Fruit fly (Drosophila melanogaster) whole organism, wandering third instar larva: ENCODE results near the gene Paris.
A peak's percentile ranks its signal among the peaks of the same experiment; 100 is the strongest.

Experiments
- Abd-B ChIP-seq: fragments of >200 bp; optimal IDR thresholded peaks from 2 replicates; lab custom pipeline; 2017; ENCODE audit warnings: missing biosample characterization, missing genetic modification characterization
- CG9705 ChIP-seq: fragments of 200-800 bp; sonication (Bioruptor generic); optimal IDR thresholded peaks from 2 replicates; lab custom pipeline; 2018; ENCODE audit warnings: missing biosample characterization, mild to moderate bottlenecking, missing genetic modification characterization
- CrebA ChIP-seq: fragments of 200-800 bp; sonication (Bioruptor generic); optimal IDR thresholded peaks from 2 replicates; lab custom pipeline; 2016; ENCODE audit warnings: missing biosample characterization, mild to moderate bottlenecking, missing genetic modification characterization, borderline replicate concordance
- Dif ChIP-seq: fragments of 200-275, 200-300 bp; sonication (Bioruptor generic); optimal IDR thresholded peaks from 2 replicates; lab custom pipeline; 2018; ENCODE audit warnings: missing biosample characterization, missing genetic modification characterization; ENCODE audit not compliant: partially characterized antibody
- GATAd ChIP-seq: sonication (Bioruptor generic); optimal IDR thresholded peaks from 2 replicates; lab custom pipeline; 2016; ENCODE audit warnings: missing biosample characterization, missing genetic modification characterization
- HLH106 ChIP-seq: fragments of 200-800 bp; optimal IDR thresholded peaks from 3 replicates; lab custom pipeline; 2019; ENCODE audit warnings: missing biosample characterization, mild to moderate bottlenecking, missing genetic modification characterization, moderate library complexity
- Hnf4 ChIP-seq: fragments of 200-800 bp; sonication (Bioruptor generic); optimal IDR thresholded peaks from 2 replicates; lab custom pipeline; 2016; ENCODE audit warnings: missing biosample characterization, mild to moderate bottlenecking, missing genetic modification characterization
- Hr78 ChIP-seq: fragments of >200 bp; optimal IDR thresholded peaks from 2 replicates; lab custom pipeline; 2017; ENCODE audit warnings: missing biosample characterization, missing genetic modification characterization
- Jra ChIP-seq: sonication (Bioruptor generic); optimal IDR thresholded peaks from 2 replicates; lab custom pipeline; 2016; ENCODE audit warnings: missing biosample characterization, missing genetic modification characterization
- Mio ChIP-seq: sonication (Bioruptor generic); optimal IDR thresholded peaks from 2 replicates; lab custom pipeline; 2016; ENCODE audit warnings: missing biosample characterization, missing genetic modification characterization
- Myc ChIP-seq: fragments of >200 bp; optimal IDR thresholded peaks from 2 replicates; lab custom pipeline; 2017
- N ChIP-seq: fragments of >200 bp; optimal IDR thresholded peaks from 2 replicates; lab custom pipeline; 2018; ENCODE audit warnings: missing biosample characterization, missing external identifiers, missing genetic modification characterization
- OdsH ChIP-seq: fragments of 200-800 bp; sonication (Bioruptor generic); optimal IDR thresholded peaks from 2 replicates; lab custom pipeline; 2016; ENCODE audit warnings: missing biosample characterization, mild to moderate bottlenecking, missing genetic modification characterization
- Rel ChIP-seq, 2 experiments: fragments of 200-800 bp; sonication (Bioruptor generic) in 1 of 2; optimal IDR thresholded peaks; 2 replicates in 1 of 2; 3 replicates in 1 of 2; lab custom pipeline; 2016 to 2019; ENCODE audit warnings: mild to moderate bottlenecking in 2 of 2, missing biosample characterization in 2 of 2, missing genetic modification characterization in 2 of 2, moderate library complexity in 1 of 2
- Sp1 ChIP-seq: fragments of 200-800 bp; sonication (Bioruptor generic); optimal IDR thresholded peaks from 3 replicates; lab custom pipeline; 2019; ENCODE audit warnings: missing biosample characterization, mild to moderate bottlenecking, missing genetic modification characterization, moderate library complexity
- br ChIP-seq: fragments of 200-800 bp; sonication (Bioruptor generic); optimal IDR thresholded peaks from 2 replicates; lab custom pipeline; 2016; ENCODE audit warnings: missing biosample characterization, missing genetic modification characterization
- brk ChIP-seq: fragments of 200-800 bp; sonication (Bioruptor generic); optimal IDR thresholded peaks from 2 replicates; lab custom pipeline; 2016; ENCODE audit warnings: missing biosample characterization, mild to moderate bottlenecking, missing genetic modification characterization
- dl ChIP-seq, 2 experiments: fragments of 175-275, 200-275 bp in 1 of 2; fragments of 200-275 bp in 1 of 2; sonication (Bioruptor generic); optimal IDR thresholded peaks; lab custom pipeline; 2018; ENCODE audit warnings: mild to moderate bottlenecking in 2 of 2, missing biosample characterization in 2 of 2, missing genetic modification characterization in 2 of 2, moderate library complexity in 2 of 2; ENCODE audit not compliant: partially characterized antibody in 2 of 2, insufficient read depth in 1 of 2
- dmrt93B ChIP-seq: fragments of 200-800 bp; sonication (Bioruptor generic); optimal IDR thresholded peaks from 2 replicates; lab custom pipeline; 2018; ENCODE audit warnings: missing biosample characterization, mild to moderate bottlenecking, missing genetic modification characterization
- dsf ChIP-seq: sonication (Bioruptor generic); optimal IDR thresholded peaks from 2 replicates; lab custom pipeline; 2016; ENCODE audit warnings: missing biosample characterization, missing genetic modification characterization, borderline replicate concordance
- ey ChIP-seq: fragments of 200-800 bp; sonication (Bioruptor generic); optimal IDR thresholded peaks from 2 replicates; lab custom pipeline; 2016; ENCODE audit warnings: missing biosample characterization, missing genetic modification characterization
- foxo ChIP-seq, 2 experiments: fragments of 200-800 bp; sonication (Bioruptor generic); optimal IDR thresholded peaks; 2 replicates in 1 of 2; 3 replicates in 1 of 2; lab custom pipeline; 2016 to 2017; ENCODE audit warnings: missing biosample characterization in 2 of 2, missing genetic modification characterization in 2 of 2
- fru ChIP-seq: fragments of 200-800 bp; sonication (Bioruptor generic); optimal IDR thresholded peaks from 3 replicates; lab custom pipeline; 2016; ENCODE audit warnings: missing biosample characterization, mild to moderate bottlenecking, missing genetic modification characterization
- h ChIP-seq: fragments of 200-800 bp; sonication (Bioruptor generic); optimal IDR thresholded peaks from 3 replicates; lab custom pipeline; 2016; ENCODE audit warnings: missing biosample characterization, mild to moderate bottlenecking, missing genetic modification characterization
- lola ChIP-seq: fragments of >200 bp; optimal IDR thresholded peaks from 2 replicates; lab custom pipeline; 2017; ENCODE audit warnings: missing biosample characterization, missing genetic modification characterization
- pan ChIP-seq: fragments of >200 bp; optimal IDR thresholded peaks from 2 replicates; lab custom pipeline; 2017
- psq ChIP-seq: fragments of 200-800 bp; sonication (Bioruptor generic); optimal IDR thresholded peaks from 3 replicates; lab custom pipeline; 2017; ENCODE audit warnings: missing biosample characterization, mild to moderate bottlenecking, missing genetic modification characterization, moderate library complexity
- rgr ChIP-seq: fragments of 200-800 bp; sonication (Bioruptor generic); optimal IDR thresholded peaks from 3 replicates; lab custom pipeline; 2016; ENCODE audit warnings: missing biosample characterization, mild to moderate bottlenecking, missing genetic modification characterization
- sage ChIP-seq: fragments of 200-800 bp; sonication (Bioruptor generic); optimal IDR thresholded peaks from 2 replicates; lab custom pipeline; 2016; ENCODE audit warnings: missing biosample characterization, mild to moderate bottlenecking, missing genetic modification characterization
- sv ChIP-seq: fragments of 200-800 bp; sonication (Bioruptor generic); optimal IDR thresholded peaks from 3 replicates; lab custom pipeline; 2016; ENCODE audit warnings: missing biosample characterization, missing genetic modification characterization
- tai ChIP-seq: sonication (Bioruptor generic); optimal IDR thresholded peaks from 2 replicates; lab custom pipeline; 2016; ENCODE audit warnings: missing biosample characterization, missing genetic modification characterization
- usp ChIP-seq: fragments of >200 bp; optimal IDR thresholded peaks from 2 replicates; lab custom pipeline; 2017; ENCODE audit warnings: missing biosample characterization, missing genetic modification characterization
- woc ChIP-seq: sonication (Bioruptor generic); optimal IDR thresholded peaks from 2 replicates; lab custom pipeline; 2016; ENCODE audit warnings: missing biosample characterization, mild to moderate bottlenecking, missing genetic modification characterization

The Paris gene

dm6 chr2L:4463323-4463722, at the start of gene Paris, which contains the start of gene CG15443:
TSS of gene Paris (plus strand) at chr2L:4463611.
TSS of gene CG15443 (minus strand) at chr2L:4463447.
- TF ChIP-seq CG9705 (GFP tag; lab: Kevin White, UChicago) (peak; percentile 14), Rel (GFP tag; optimal IDR thresholded peaks at IDR 0.05; lab: Kevin White, UChicago) (no peak), Rel (tag; optimal IDR thresholded peaks at IDR 0.05; lab: Kevin White, UChicago) (peak; percentile 32), foxo (GFP tag; optimal IDR thresholded peaks at IDR 0.05; lab: Kevin White, UChicago) (no peak)

dm6 chr2L:4414059-4414458, 49.4 kb upstream of the Paris start:
- no peak for TF ChIP-seq ey (GFP tag; lab: Kevin White, UChicago)
- TF ChIP-seq Mio (GFP tag; lab: Kevin White, UChicago): no peak
- TF ChIP-seq Myc: no peak
- TF ChIP-seq, all 38 proteins: peak for 0

dm6 chr2L:4416089-4416488, 47.3 kb upstream of the Paris start:
- TF ChIP-seq Abd-B (GFP tag; lab: Kevin White, UChicago): no peak
- TF ChIP-seq rgr (GFP tag; lab: Kevin White, UChicago): no peak
- peak; percentile 1 for TF ChIP-seq fru (GFP tag; lab: Kevin White, UChicago)
- no peak for TF ChIP-seq Mio (GFP tag; lab: Kevin White, UChicago)
- no peak for TF ChIP-seq Myc
- no peak for TF ChIP-seq woc (GFP tag; lab: Kevin White, UChicago)
- TF ChIP-seq tai (GFP tag; lab: Kevin White, UChicago): no peak
- TF ChIP-seq Hr78: no peak
- no peak for TF ChIP-seq h (GFP tag; lab: Kevin White, UChicago)
- no peak for TF ChIP-seq psq (GFP tag; lab: Kevin White, UChicago)
- TF ChIP-seq usp (GFP tag; lab: Kevin White, UChicago): no peak
- no peak for TF ChIP-seq dl (GFP tag; optimal IDR thresholded peaks at IDR 0.05; lab: Kevin White, UChicago; ENCODE audit: insufficient read depth in 1 of 2, partially characterized antibody in 2 of 2)
- TF ChIP-seq pan (lab: Kevin White, UChicago): no peak
- no peak for TF ChIP-seq sage (GFP tag; lab: Kevin White, UChicago)
- no peak for TF ChIP-seq OdsH
- no peak for TF ChIP-seq br (GFP tag; lab: Kevin White, UChicago)
- TF ChIP-seq Dif (GFP tag; lab: Kevin White, UChicago): no peak
- peak in 1 of 2 experiments; percentile 1 for TF ChIP-seq foxo (GFP tag; optimal IDR thresholded peaks at IDR 0.05; lab: Kevin White, UChicago)
- TF ChIP-seq ey (GFP tag; lab: Kevin White, UChicago): peak; percentile 13
- no peak for TF ChIP-seq CG9705 (GFP tag; lab: Kevin White, UChicago)
- no peak for TF ChIP-seq Jra (GFP tag; lab: Kevin White, UChicago)
- TF ChIP-seq HLH106 (tag; lab: Kevin White, UChicago): no peak
- no peak for TF ChIP-seq brk (GFP tag; lab: Kevin White, UChicago)
- TF ChIP-seq Hnf4 (GFP tag; lab: Kevin White, UChicago): no peak

- no peak for TF ChIP-seq CG9705 (GFP tag; lab: Kevin White, UChicago)
- TF ChIP-seq Sp1: peak; percentile 47
- peak; percentile 8 for TF ChIP-seq OdsH
- peak; percentile 50 for TF ChIP-seq HLH106 (tag; lab: Kevin White, UChicago)
- TF ChIP-seq h (GFP tag; lab: Kevin White, UChicago): peak; percentile 18
- TF ChIP-seq lola: no peak
- TF ChIP-seq ey (GFP tag; lab: Kevin White, UChicago): peak; percentile 21
- peak in 1 of 2 experiments; percentile 32 for TF ChIP-seq foxo (GFP tag; optimal IDR thresholded peaks at IDR 0.05; lab: Kevin White, UChicago)
- peak; percentile 30 for TF ChIP-seq fru (GFP tag; lab: Kevin White, UChicago)
- TF ChIP-seq sv: no peak
These were observed 46.5 kb upstream of the Paris start for dm6 chr2L:4416903-4417302.

dm6 chr2L:4417982-4418381, 45.4 kb upstream of the Paris start:
- no peak for TF ChIP-seq dsf (GFP tag; lab: Kevin White, UChicago)
- TF ChIP-seq psq (GFP tag; lab: Kevin White, UChicago): no peak
- TF ChIP-seq Jra (GFP tag; lab: Kevin White, UChicago): no peak
- TF ChIP-seq Dif (GFP tag; lab: Kevin White, UChicago): no peak
- no peak for TF ChIP-seq N (GFP tag; lab: Kevin White, UChicago)
- no peak for TF ChIP-seq h (GFP tag; lab: Kevin White, UChicago)
- TF ChIP-seq Sp1: no peak
- TF ChIP-seq tai (GFP tag; lab: Kevin White, UChicago): no peak
- TF ChIP-seq ey (GFP tag; lab: Kevin White, UChicago): no peak
- TF ChIP-seq OdsH: no peak
- TF ChIP-seq sv: no peak
- no peak for TF ChIP-seq CrebA
- no peak for TF ChIP-seq GATAd (GFP tag; lab: Kevin White, UChicago)
- TF ChIP-seq br (GFP tag; lab: Kevin White, UChicago): no peak
- no peak for TF ChIP-seq HLH106 (tag; lab: Kevin White, UChicago)
- TF ChIP-seq CG9705 (GFP tag; lab: Kevin White, UChicago): no peak
- no peak for TF ChIP-seq Rel (GFP tag; optimal IDR thresholded peaks at IDR 0.05; lab: Kevin White, UChicago)
- no peak for TF ChIP-seq Rel (tag; optimal IDR thresholded peaks at IDR 0.05; lab: Kevin White, UChicago)
- TF ChIP-seq dmrt93B (GFP tag; lab: Kevin White, UChicago): no peak
- no peak for TF ChIP-seq usp (GFP tag; lab: Kevin White, UChicago)
